Worm (Caenorhabditis elegans) whole organism, mixed stage, embryonic: ENCODE data around the gene sma-5.

Experiments used
- M03D4.4 ChIP-seq: sonication (generic microtip); optimal IDR thresholded peaks from 2 replicates; lab custom pipeline; 2017; ENCODE audit warnings: mild to moderate bottlenecking, missing genetic modification characterization, missing compliant biosample characterization
- ham-2 ChIP-seq: fragments of 200-800 bp; sonication (Bioruptor generic); optimal IDR thresholded peaks from 2 replicates; lab custom pipeline; 2018; ENCODE audit warnings: mild to moderate bottlenecking, missing genetic modification characterization, missing compliant biosample characterization
- pha-4 ChIP-seq: fragments of 150-350 bp; optimal IDR thresholded peaks from 2 replicates; lab custom pipeline; 2018; ENCODE audit warnings: missing biosample characterization, missing genetic modification reagents, missing genetic modification characterization
- snpc-4 ChIP-seq: fragments of 150-350 bp; optimal IDR thresholded peaks from 2 replicates; lab custom pipeline; 2014; ENCODE audit warnings: missing biosample characterization, missing genetic modification characterization

DNA sequence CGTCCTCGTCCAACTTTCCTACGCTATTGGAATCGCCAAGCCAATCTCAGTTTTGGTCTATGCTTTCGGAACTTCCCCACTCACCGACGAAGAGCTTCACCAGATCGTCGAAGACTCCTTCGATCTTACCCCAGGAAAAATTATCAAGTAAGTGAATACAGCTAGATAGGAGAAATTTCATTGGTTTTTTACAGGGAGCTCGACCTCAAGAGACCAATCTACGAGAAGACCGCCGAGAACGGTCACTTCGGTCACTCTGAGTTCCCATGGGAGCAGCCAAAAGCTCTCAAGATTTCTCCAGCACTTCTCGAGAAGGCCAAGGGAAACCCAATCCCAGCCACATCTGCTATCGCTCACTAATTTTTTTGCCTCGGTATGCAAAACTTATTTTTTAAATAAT is 38.3 kb downstream of the sma-5 start:
- TF ChIP-seq M03D4.4 = no peak
- TF ChIP-seq snpc-4 (tag; lab: Kevin White, UChicago) = no peak
- TF ChIP-seq pha-4 (tag; lab: Kevin White, UChicago) = no peak
- TF ChIP-seq ham-2 (GFP tag; lab: Kevin White, UChicago) = no peak
